Worm (Caenorhabditis elegans) whole organism, L4 larva: Measurements from ENCODE around the gene F17C8.9.

Experiments
- F10B5.3 ChIP-seq: sonication (generic microtip); optimal IDR thresholded peaks from 2 replicates; lab custom pipeline; 2016; ENCODE audit warnings: mild to moderate bottlenecking, missing genetic modification characterization, missing compliant biosample characterization
- F37D6.2 ChIP-seq: sonication (generic microtip); optimal IDR thresholded peaks from 2 replicates; lab custom pipeline; 2016; ENCODE audit warnings: mild to moderate bottlenecking, missing genetic modification characterization, missing compliant biosample characterization
- R02D3.7 ChIP-seq: fragments of 150-350 bp; sonication (generic microtip); optimal IDR thresholded peaks from 3 replicates; lab custom pipeline; 2014; ENCODE audit warnings: missing biosample characterization, missing genetic modification characterization
- T20F7.1 ChIP-seq: fragments of 200-800 bp; sonication (Bioruptor generic); optimal IDR thresholded peaks from 2 replicates; lab custom pipeline; 2018; ENCODE audit warnings: mild to moderate bottlenecking, missing genetic modification characterization, missing compliant biosample characterization
- T26A8.4 ChIP-seq: fragments of 200-800 bp; sonication (Bioruptor generic); IDR thresholded peaks from 2 replicates; pipeline ENCODE4 v1.3.6; 2022; ENCODE audit warnings: missing genetic modification characterization, missing compliant biosample characterization
- Y48G9A.11 ChIP-seq: fragments of 200-800 bp; sonication (Bioruptor generic); IDR thresholded peaks from 2 replicates; pipeline ENCODE4 v1.3.6; 2022; ENCODE audit warnings: missing genetic modification reagents, missing genetic modification characterization, missing compliant biosample characterization
- aha-1 ChIP-seq: fragments of 150-350 bp; peaks from one replicate; lab custom pipeline; 2014; ENCODE audit warnings: missing biosample characterization, missing genetic modification characterization
- aly-2 ChIP-seq: sonication (generic microtip); optimal IDR thresholded peaks from 2 replicates; lab custom pipeline; 2018; ENCODE audit warnings: missing biosample characterization, missing genetic modification characterization
- ceh-20 ChIP-seq: fragments of 200-800 bp; sonication (Bioruptor generic); IDR thresholded peaks from 2 replicates; pipeline ENCODE4 v1.3.6; 2022; ENCODE audit warnings: missing genetic modification reagents, missing genetic modification characterization, missing compliant biosample characterization
- ceh-44 ChIP-seq: fragments of 200-800 bp; sonication (Bioruptor generic); IDR thresholded peaks from 2 replicates; pipeline ENCODE4 v1.3.6; 2022; ENCODE audit warnings: missing genetic modification reagents, missing genetic modification characterization, missing compliant biosample characterization
- dmd-9 ChIP-seq: fragments of 200-800 bp; sonication (Bioruptor generic); IDR thresholded peaks from 2 replicates; pipeline ENCODE4 v1.3.6; 2022; ENCODE audit warnings: missing genetic modification reagents, missing genetic modification characterization, missing compliant biosample characterization
- egl-43 ChIP-seq: fragments of 200-800 bp; sonication (Bioruptor generic); IDR thresholded peaks from 2 replicates; pipeline ENCODE4 v1.3.6; 2022; ENCODE audit warnings: missing genetic modification reagents, missing genetic modification characterization, missing compliant biosample characterization
- fkh-10 ChIP-seq: fragments of 150-350 bp; optimal IDR thresholded peaks from 2 replicates; lab custom pipeline; 2014; ENCODE audit warnings: missing biosample characterization, missing genetic modification reagents, missing genetic modification characterization
- hmg-1.1 ChIP-seq: fragments of 200-800 bp; sonication (Bioruptor generic); IDR thresholded peaks from 2 replicates; pipeline ENCODE4 v1.3.6; 2022; ENCODE audit warnings: missing genetic modification reagents, missing genetic modification characterization, missing compliant biosample characterization
- jun-1 ChIP-seq: fragments of 150-350 bp; optimal IDR thresholded peaks from 2 replicates; lab custom pipeline; 2014; ENCODE audit warnings: missing biosample characterization, missing genetic modification reagents, missing genetic modification characterization
- lim-7 ChIP-seq: fragments of 200-800 bp; sonication (Bioruptor generic); IDR thresholded peaks from 2 replicates; pipeline ENCODE4 v1.3.6; 2022; ENCODE audit warnings: missing genetic modification characterization, missing compliant biosample characterization
- lsy-2 ChIP-seq, 2 experiments: fragments of 150-350 bp in 1 of 2; sonication (generic microtip) in 1 of 2; optimal IDR thresholded peaks; 2 replicates each; lab custom pipeline; 2014 to 2017; ENCODE audit warnings: missing biosample characterization in 2 of 2, missing genetic modification characterization in 2 of 2
- madf-5 ChIP-seq, 2 experiments: fragments of 200-800 bp; sonication (Bioruptor generic); IDR thresholded peaks; 2 replicates each; pipeline ENCODE4 v1.3.6; 2022; ENCODE audit warnings: missing compliant biosample characterization in 2 of 2, missing genetic modification characterization in 2 of 2
- madf-9 ChIP-seq: fragments of 200-800 bp; sonication (Bioruptor generic); conservative IDR thresholded peaks from 2 replicates; pipeline ENCODE4 v1.3.6; 2022; ENCODE audit warnings: missing genetic modification reagents, missing genetic modification characterization, missing compliant biosample characterization
- mxl-3 ChIP-seq: fragments of 200-800 bp; sonication (Bioruptor generic); optimal IDR thresholded peaks from 2 replicates; lab custom pipeline; 2018; ENCODE audit warnings: mild to moderate bottlenecking, missing genetic modification characterization, missing compliant biosample characterization
- nhr-10 ChIP-seq: fragments of 150-350 bp; optimal IDR thresholded peaks from 2 replicates; lab custom pipeline; 2014; ENCODE audit warnings: missing biosample characterization, missing genetic modification characterization
- nhr-11 ChIP-seq: fragments of 150-350 bp; optimal IDR thresholded peaks from 2 replicates; lab custom pipeline; 2014; ENCODE audit warnings: missing biosample characterization, missing genetic modification characterization
- nhr-111 ChIP-seq: fragments of 200-800 bp; sonication (Bioruptor generic); optimal IDR thresholded peaks from 2 replicates; lab custom pipeline; 2018; ENCODE audit warnings: mild to moderate bottlenecking, missing genetic modification characterization, missing compliant biosample characterization
- nhr-237 ChIP-seq: sonication (generic microtip); optimal IDR thresholded peaks from 2 replicates; lab custom pipeline; 2017; ENCODE audit warnings: missing biosample characterization, missing genetic modification characterization
- nhr-28 ChIP-seq: fragments of 150-350 bp; optimal IDR thresholded peaks from 2 replicates; lab custom pipeline; 2014; ENCODE audit warnings: missing biosample characterization, missing genetic modification characterization
- nhr-41 ChIP-seq: fragments of 200-800 bp; sonication (Bioruptor generic); IDR thresholded peaks from 2 replicates; pipeline ENCODE4 v1.3.6; 2022; ENCODE audit warnings: missing genetic modification reagents, missing genetic modification characterization, missing compliant biosample characterization
- nhr-48 ChIP-seq: sonication (generic microtip); optimal IDR thresholded peaks from 2 replicates; lab custom pipeline; 2016; ENCODE audit warnings: mild to moderate bottlenecking, missing genetic modification characterization, missing compliant biosample characterization
- nhr-6 ChIP-seq: fragments of 150-350 bp; optimal IDR thresholded peaks from 2 replicates; lab custom pipeline; 2014; ENCODE audit warnings: missing biosample characterization, missing genetic modification characterization
- nhr-77 ChIP-seq: fragments of 150-350 bp; optimal IDR thresholded peaks from 2 replicates; lab custom pipeline; 2014; ENCODE audit warnings: missing biosample characterization, missing genetic modification characterization
- pqm-1 ChIP-seq: sonication (generic microtip); optimal IDR thresholded peaks from 2 replicates; lab custom pipeline; 2017; ENCODE audit warnings: missing biosample characterization, missing genetic modification characterization
- rbr-2 ChIP-seq: sonication (generic microtip); optimal IDR thresholded peaks from 2 replicates; lab custom pipeline; 2016; ENCODE audit warnings: missing genotype, missing genetic modification characterization, missing compliant biosample characterization
- saeg-2 ChIP-seq: fragments of 200-800 bp; sonication (Bioruptor generic); IDR thresholded peaks from 2 replicates; pipeline ENCODE4 v1.3.6; 2022; ENCODE audit warnings: missing genetic modification reagents, missing genetic modification characterization, missing compliant biosample characterization
- set-16 ChIP-seq: fragments of 200-800 bp; sonication (Bioruptor generic); IDR thresholded peaks from 2 replicates; pipeline ENCODE4 v1.3.6; 2022; ENCODE audit warnings: missing genetic modification reagents, missing genetic modification characterization, missing compliant biosample characterization
- skn-1 ChIP-seq: fragments of 150-350 bp; optimal IDR thresholded peaks from 2 replicates; lab custom pipeline; 2014; ENCODE audit warnings: missing biosample characterization, missing genetic modification characterization
- spr-1 ChIP-seq: sonication (generic microtip); optimal IDR thresholded peaks from 2 replicates; lab custom pipeline; 2016; ENCODE audit warnings: mild to moderate bottlenecking, missing genetic modification characterization, missing compliant biosample characterization
- tag-97 ChIP-seq: fragments of 200-800 bp; sonication (Bioruptor generic); IDR thresholded peaks from 2 replicates; pipeline ENCODE4 v1.3.6; 2022; ENCODE audit warnings: missing genetic modification characterization, missing compliant biosample characterization
- unc-62 ChIP-seq, 3 experiments: fragments of 150-350 bp in 1 of 3; sonication (generic microtip); optimal IDR thresholded peaks in 2 of 3; peaks in 1 of 3; 1 replicate in 1 of 3; 2 replicates in 2 of 3; lab custom pipeline; 2014 to 2017; ENCODE audit warnings: missing biosample characterization in 3 of 3, missing genetic modification characterization in 3 of 3, missing genetic modification reagents in 3 of 3, missing genotype in 1 of 3
- zag-1 ChIP-seq: fragments of 150-350 bp; optimal IDR thresholded peaks from 2 replicates; lab custom pipeline; 2014; ENCODE audit warnings: missing biosample characterization, missing genetic modification characterization

Gene F17C8.9

DNA sequence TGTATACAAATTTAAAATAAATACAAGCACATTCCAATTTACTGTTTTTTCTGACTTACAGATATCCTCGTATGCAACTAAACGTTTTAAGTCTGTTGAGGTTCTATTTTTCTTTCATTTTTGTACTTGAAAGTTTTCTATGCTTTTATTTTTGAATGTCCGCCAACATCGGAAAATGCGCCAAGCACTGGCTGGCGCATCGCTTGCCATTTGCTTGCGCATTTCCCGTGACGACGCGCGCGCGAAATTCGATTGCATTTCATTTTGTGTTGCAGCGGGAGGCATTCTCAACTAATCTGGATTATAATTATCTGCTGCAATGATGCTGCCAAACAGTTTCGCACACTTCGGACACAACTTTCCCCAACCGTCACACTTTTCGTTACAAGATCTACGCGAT, 22.8 kb downstream of the F17C8.9 start, which contains the start of gene fbxl-2 (continued):
- TF ChIP-seq madf-9 (GFP tag; lab: Robert Waterston, UW), result peak; percentile 82
- peak; percentile 84 for TF ChIP-seq saeg-2 (GFP tag; lab: Robert Waterston, UW)
- TF ChIP-seq nhr-111 (GFP tag; lab: Kevin White, UChicago), result peak; percentile 55
- TF ChIP-seq Y48G9A.11 (GFP tag; lab: Robert Waterston, UW), result peak; percentile 73

DNA sequence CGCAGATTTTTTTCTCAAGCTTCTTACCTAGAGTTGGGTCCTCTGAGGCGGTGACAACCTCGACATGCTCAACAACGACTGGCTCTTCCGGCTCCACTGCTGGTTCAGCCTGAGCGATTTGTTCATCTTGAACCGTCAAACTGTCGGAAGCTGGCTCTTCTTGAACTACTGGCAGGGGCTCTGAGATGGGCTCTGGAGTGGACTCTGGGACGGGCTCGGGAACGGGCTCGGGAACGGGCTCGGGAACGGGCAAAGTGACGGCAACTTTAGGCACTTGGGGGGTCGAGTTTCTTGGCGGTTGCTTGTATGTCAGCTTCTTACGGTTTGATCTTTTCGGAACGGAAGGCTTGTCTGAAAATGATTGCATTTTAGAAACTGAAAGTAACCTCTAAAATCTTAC, 28.7 kb downstream of the F17C8.9 start:
- no peak for TF ChIP-seq zag-1
- TF ChIP-seq set-16 (GFP tag; lab: Robert Waterston, UW), result peak; percentile 78
- no peak for TF ChIP-seq egl-43 (GFP tag; lab: Robert Waterston, UW)
- no peak for TF ChIP-seq nhr-6 (tag; lab: Kevin White, UChicago)
- TF ChIP-seq nhr-111 (GFP tag; lab: Kevin White, UChicago), result no peak

DNA sequence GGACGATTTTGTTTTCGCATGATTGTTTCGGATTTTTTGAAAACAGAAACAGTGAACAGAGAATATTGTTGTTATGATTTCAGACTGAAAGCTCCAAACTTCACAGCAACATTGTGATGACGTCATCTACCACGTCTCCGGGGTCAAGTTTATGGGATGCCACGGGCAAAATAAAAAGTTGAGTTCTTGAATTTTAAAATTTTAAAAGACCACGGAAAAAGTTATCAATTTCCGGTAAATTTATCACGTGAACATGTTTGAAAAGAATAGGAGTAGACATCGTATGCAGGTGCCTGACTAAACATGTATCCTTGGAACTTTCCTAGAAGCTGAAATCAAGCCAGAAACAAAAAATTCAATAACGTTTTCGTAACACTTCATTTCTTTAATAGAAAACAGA, 29.4 kb downstream of the F17C8.9 start, which contains the start of gene B0393.4:
Gene B0393.4 (minus strand): TSS at position 101 of the 400 bp plus-strand sequence.
- TF ChIP-seq madf-5 (GFP tag; IDR thresholded peaks at IDR 0.05; lab: Robert Waterston, UW) (no peak), lsy-2 (tag; optimal IDR thresholded peaks at IDR 0.05; lab: Kevin White, UChicago) (no peak), nhr-11 (tag; lab: Kevin White, UChicago) (no peak), dmd-9 (no peak), hmg-1.1 (no peak), T20F7.1 (no peak), ceh-44 (GFP tag; lab: Robert Waterston, UW) (no peak), T26A8.4 (no peak)

DNA sequence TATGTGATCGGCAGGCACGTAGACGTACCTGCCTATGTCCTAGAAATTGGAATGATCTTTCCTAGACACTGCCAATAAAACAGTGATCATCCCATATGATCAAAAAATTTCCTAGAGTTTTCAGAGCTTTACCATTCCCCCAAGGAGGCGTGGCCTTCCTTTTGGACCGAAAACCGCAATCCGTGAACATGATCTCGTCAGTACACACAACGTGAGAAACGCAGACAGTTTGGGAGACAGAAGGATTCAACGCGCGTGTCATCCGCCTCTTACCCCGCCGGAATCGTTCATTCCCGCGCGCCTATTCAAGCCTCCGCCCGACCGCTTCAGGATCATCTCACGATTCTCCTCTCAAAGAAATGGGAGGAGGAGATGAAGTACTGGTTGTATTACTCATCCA, 31.3 kb downstream of the F17C8.9 start, which contains the start of gene B0393.5:
Gene B0393.5 (plus strand): TSS at position 301 of the 400 bp plus-strand sequence.
- TF ChIP-seq lim-7 (GFP tag; lab: Robert Waterston, UW), result no peak
- no peak for TF ChIP-seq aly-2 (tag; lab: Kevin White, UChicago)
- TF ChIP-seq ceh-20 (GFP tag; lab: Robert Waterston, UW), result no peak
- no peak for TF ChIP-seq skn-1 (tag; lab: Kevin White, UChicago)
- no peak for TF ChIP-seq R02D3.7 (tag; lab: Kevin White, UChicago)
- TF ChIP-seq pqm-1, result no peak
- no peak for TF ChIP-seq F37D6.2 (tag; lab: Kevin White, UChicago)
- no peak for TF ChIP-seq jun-1 (tag; lab: Kevin White, UChicago)
- TF ChIP-seq fkh-10 (GFP tag; lab: Kevin White, UChicago), result no peak
- peak; percentile 4 for TF ChIP-seq aha-1
- no peak for TF ChIP-seq spr-1 (tag; lab: Kevin White, UChicago)
- TF ChIP-seq F10B5.3 (tag; lab: Kevin White, UChicago), result no peak
- TF ChIP-seq mxl-3 (GFP tag; lab: Kevin White, UChicago), result peak; percentile 18
- no peak for TF ChIP-seq nhr-237 (tag; lab: Kevin White, UChicago)
- no peak for TF ChIP-seq ceh-44 (GFP tag; lab: Robert Waterston, UW)

DNA sequence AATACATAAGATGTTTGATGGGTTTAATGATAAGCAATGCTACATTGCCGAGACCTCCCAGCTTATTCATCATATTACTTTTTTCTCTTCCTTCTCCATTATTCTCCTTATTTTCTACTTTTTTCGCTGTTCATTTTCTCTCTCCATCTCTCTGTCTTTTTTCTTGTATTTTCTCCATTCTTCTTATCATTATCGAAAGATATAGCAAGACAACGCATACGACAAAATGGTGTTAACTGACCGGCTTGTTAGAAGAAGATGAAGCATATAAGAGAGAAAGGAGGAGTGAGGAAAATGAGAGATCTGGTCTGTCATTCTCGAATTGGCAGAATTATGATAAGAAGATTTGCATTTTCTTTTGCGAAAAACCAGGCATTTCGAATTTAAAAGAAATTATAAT, 32.7 kb downstream of the F17C8.9 start:
- no peak for TF ChIP-seq nhr-10 (tag; lab: Kevin White, UChicago)
- TF ChIP-seq unc-62 (GFP tag; optimal IDR thresholded peaks at IDR 0.05 in 1 of 2; lab: Kevin White, UChicago), result peak in 1 of 2 experiments; percentile 75
- no peak for TF ChIP-seq unc-62 (tag; optimal IDR thresholded peaks at IDR 0.05; lab: Kevin White, UChicago)
- TF ChIP-seq rbr-2 (tag; lab: Kevin White, UChicago), result no peak
- no peak for TF ChIP-seq tag-97 (GFP tag; lab: Robert Waterston, UW)
- peak; percentile 47 for TF ChIP-seq nhr-28 (tag; lab: Kevin White, UChicago)
- TF ChIP-seq nhr-48 (tag; lab: Kevin White, UChicago), result no peak
- TF ChIP-seq nhr-41 (GFP tag; lab: Robert Waterston, UW), result no peak
- peak; percentile 9 for TF ChIP-seq mxl-3 (GFP tag; lab: Kevin White, UChicago)
- no peak for TF ChIP-seq nhr-77 (tag; lab: Kevin White, UChicago)
